Worm (Caenorhabditis elegans) whole organism, L3 larva: ENCODE measurements around the gene ztf-27.

Experiments
- R02D3.7 ChIP-seq: fragments of 150-350 bp; optimal IDR thresholded peaks from 2 replicates; lab custom pipeline; 2014; ENCODE audit warnings: missing biosample characterization, missing genetic modification characterization
- ZK546.5 ChIP-seq: sonication (generic microtip); optimal IDR thresholded peaks from 2 replicates; lab custom pipeline; 2017; ENCODE audit warnings: missing biosample characterization, missing genetic modification characterization
- aly-2 ChIP-seq: fragments of 150-350 bp; optimal IDR thresholded peaks from 2 replicates; lab custom pipeline; 2014; ENCODE audit warnings: missing biosample characterization, missing genetic modification characterization
- ama-1 ChIP-seq: fragments of 150-350 bp; optimal IDR thresholded peaks from 2 replicates; lab custom pipeline; 2018
- ceh-16 ChIP-seq: sonication (generic microtip); optimal IDR thresholded peaks from 2 replicates; lab custom pipeline; 2017; ENCODE audit warnings: missing biosample characterization, missing genetic modification characterization
- ceh-28 ChIP-seq: fragments of 150-350 bp; optimal IDR thresholded peaks from 2 replicates; lab custom pipeline; 2014; ENCODE audit warnings: missing biosample characterization, missing genetic modification reagents, missing genetic modification characterization
- ceh-82 ChIP-seq: fragments of 150-350 bp; optimal IDR thresholded peaks from 2 replicates; lab custom pipeline; 2014; ENCODE audit warnings: missing biosample characterization, missing genetic modification characterization
- ceh-9 ChIP-seq: sonication (generic microtip); optimal IDR thresholded peaks from 2 replicates; lab custom pipeline; 2018; ENCODE audit warnings: missing biosample characterization, missing genetic modification characterization
- daf-12 ChIP-seq: fragments of 150-350 bp; optimal IDR thresholded peaks from 2 replicates; lab custom pipeline; 2014; ENCODE audit warnings: missing biosample characterization, missing genetic modification reagents, missing genetic modification characterization
- egl-27 ChIP-seq: sonication (generic microtip); optimal IDR thresholded peaks from 4 replicates; lab custom pipeline; 2017; ENCODE audit warnings: missing biosample characterization, missing genetic modification reagents, missing genetic modification characterization
- egl-5 ChIP-seq: fragments of 150-350 bp; optimal IDR thresholded peaks from 2 replicates; lab custom pipeline; 2017; ENCODE audit warnings: missing biosample characterization, missing genetic modification reagents, missing genetic modification characterization, inconsistent platforms
- elt-1 ChIP-seq: fragments of 150-350 bp; optimal IDR thresholded peaks from 2 replicates; lab custom pipeline; 2014; ENCODE audit warnings: missing biosample characterization, missing genetic modification characterization
- elt-2 ChIP-seq: sonication (generic microtip); optimal IDR thresholded peaks from 2 replicates; lab custom pipeline; 2016; ENCODE audit warnings: missing genetic modification reagents, mild to moderate bottlenecking, missing genetic modification characterization, missing compliant biosample characterization
- elt-3 ChIP-seq, 3 experiments: fragments of 150-350 bp in 1 of 3; sonication (generic microtip) in 2 of 3; optimal IDR thresholded peaks; 2 replicates in 2 of 3; 4 replicates in 1 of 3; lab custom pipeline; 2014 to 2017; ENCODE audit warnings: missing biosample characterization in 3 of 3, missing genetic modification characterization in 3 of 3
- eor-1 ChIP-seq, 2 experiments: fragments of 150-350 bp; optimal IDR thresholded peaks; 2 replicates each; lab custom pipeline; 2014 to 2018; ENCODE audit warnings: missing biosample characterization in 2 of 2, missing genetic modification characterization in 2 of 2
- fkh-10 ChIP-seq: sonication (generic microtip); optimal IDR thresholded peaks from 2 replicates; lab custom pipeline; 2017; ENCODE audit warnings: missing biosample characterization, missing genetic modification reagents, missing genetic modification characterization
- fkh-2 ChIP-seq: fragments of 150-350 bp; optimal IDR thresholded peaks from 2 replicates; lab custom pipeline; 2014; ENCODE audit warnings: missing biosample characterization, missing genetic modification reagents, missing genetic modification characterization
- fos-1 ChIP-seq: fragments of 150-350 bp; optimal IDR thresholded peaks from 2 replicates; lab custom pipeline; 2014; ENCODE audit warnings: missing biosample characterization, missing genetic modification characterization
- hmg-11 ChIP-seq: sonication (generic microtip); optimal IDR thresholded peaks from 2 replicates; lab custom pipeline; 2016; ENCODE audit warnings: missing genetic modification characterization, missing compliant biosample characterization
- jun-1 ChIP-seq: fragments of 150-350 bp; optimal IDR thresholded peaks from 2 replicates; lab custom pipeline; 2014; ENCODE audit warnings: missing biosample characterization, missing genetic modification reagents, missing genetic modification characterization
- lin-15B ChIP-seq: fragments of 150-350 bp; optimal IDR thresholded peaks from 2 replicates; lab custom pipeline; 2014; ENCODE audit warnings: missing biosample characterization, missing genetic modification characterization
- lin-39 ChIP-seq: fragments of 150-350 bp; optimal IDR thresholded peaks from 2 replicates; lab custom pipeline; 2018; ENCODE audit warnings: missing biosample characterization, missing genetic modification reagents, missing genetic modification characterization
- lsy-12 ChIP-seq: sonication (generic microtip); optimal IDR thresholded peaks from 2 replicates; lab custom pipeline; 2016; ENCODE audit warnings: mild to moderate bottlenecking, missing genetic modification characterization, missing compliant biosample characterization
- mdl-1 ChIP-seq: fragments of 150-350 bp; optimal IDR thresholded peaks from 2 replicates; lab custom pipeline; 2014; ENCODE audit warnings: missing biosample characterization, missing genetic modification characterization
- mml-1 ChIP-seq: fragments of 150-350 bp; sonication (generic microtip); optimal IDR thresholded peaks from 3 replicates; lab custom pipeline; 2014; ENCODE audit warnings: missing biosample characterization, missing genetic modification characterization
- nfya-1 ChIP-seq: sonication (generic microtip); optimal IDR thresholded peaks from 2 replicates; lab custom pipeline; 2017; ENCODE audit warnings: missing genetic modification characterization, mild to moderate bottlenecking, missing compliant biosample characterization, antibody characterized with exemption, moderate library complexity; ENCODE audit not compliant: insufficient read depth
- nhr-12 ChIP-seq: fragments of 150-350 bp; optimal IDR thresholded peaks from 2 replicates; lab custom pipeline; 2014; ENCODE audit warnings: missing biosample characterization, missing genetic modification characterization
- nhr-23 ChIP-seq: fragments of 150-350 bp; optimal IDR thresholded peaks from 2 replicates; lab custom pipeline; 2014; ENCODE audit warnings: missing biosample characterization, missing genetic modification reagents, missing genetic modification characterization
- nhr-237 ChIP-seq: fragments of 150-350 bp; optimal IDR thresholded peaks from 2 replicates; lab custom pipeline; 2014; ENCODE audit warnings: missing biosample characterization, missing genetic modification characterization
- nhr-25 ChIP-seq: sonication (generic microtip); optimal IDR thresholded peaks from 2 replicates; lab custom pipeline; 2017; ENCODE audit warnings: missing biosample characterization, missing genetic modification characterization
- nhr-43 ChIP-seq: sonication (generic microtip); optimal IDR thresholded peaks from 2 replicates; lab custom pipeline; 2016; ENCODE audit warnings: mild to moderate bottlenecking, missing genetic modification characterization, missing compliant biosample characterization; ENCODE audit not compliant: poor library complexity, severe bottlenecking
- nhr-76 ChIP-seq: fragments of 150-350 bp; sonication (generic microtip); optimal IDR thresholded peaks from 5 replicates; lab custom pipeline; 2014; ENCODE audit warnings: missing biosample characterization, missing genetic modification characterization
- pha-4 ChIP-seq: fragments of 150-350 bp; optimal IDR thresholded peaks from 2 replicates; lab custom pipeline; 2014; ENCODE audit warnings: missing biosample characterization, missing genetic modification reagents, missing genetic modification characterization
- sea-2 ChIP-seq: fragments of 150-350 bp; sonication (generic microtip); optimal IDR thresholded peaks from 4 replicates; lab custom pipeline; 2014; ENCODE audit warnings: missing biosample characterization, missing genetic modification reagents, missing genetic modification characterization
- skn-1 ChIP-seq: fragments of 150-350 bp; optimal IDR thresholded peaks from 2 replicates; lab custom pipeline; 2014; ENCODE audit warnings: missing biosample characterization, missing genetic modification characterization
- snpc-4 ChIP-seq: fragments of 150-350 bp; optimal IDR thresholded peaks from 2 replicates; lab custom pipeline; 2014; ENCODE audit warnings: missing biosample characterization, missing genetic modification characterization
- tbx-2 ChIP-seq: sonication (generic microtip); optimal IDR thresholded peaks from 2 replicates; lab custom pipeline; 2016; ENCODE audit warnings: mild to moderate bottlenecking, missing genetic modification characterization, missing compliant biosample characterization
- unc-39 ChIP-seq: sonication (generic microtip); optimal IDR thresholded peaks from 4 replicates; lab custom pipeline; 2017; ENCODE audit warnings: missing biosample characterization, missing genetic modification characterization
- unc-62 ChIP-seq: fragments of 150-350 bp; sonication (generic microtip); optimal IDR thresholded peaks from 4 replicates; lab custom pipeline; 2014; ENCODE audit warnings: missing biosample characterization, missing genetic modification reagents, missing genetic modification characterization
- zag-1 ChIP-seq: fragments of 150-350 bp; optimal IDR thresholded peaks from 2 replicates; lab custom pipeline; 2014; ENCODE audit warnings: missing biosample characterization, missing genetic modification characterization
- ztf-4 ChIP-seq: fragments of 150-350 bp; optimal IDR thresholded peaks from 2 replicates; lab custom pipeline; 2014; ENCODE audit warnings: missing biosample characterization, missing genetic modification characterization

Gene ztf-27

ce11 chrII:10345012-10345411 lies 40.1 kb upstream of the ztf-27 start, which contains the start of gene pro-2:
Gene pro-2 (minus strand): TSS chrII:10345112.
- TF ChIP-seq fkh-2 (no peak), lin-15B (tag; lab: Kevin White, UChicago) (no peak), mml-1 (no peak), lin-39 (tag; lab: Kevin White, UChicago) (no peak), eor-1 (tag; optimal IDR thresholded peaks at IDR 0.05; lab: Kevin White, UChicago) (no peak), pha-4 (tag; lab: Kevin White, UChicago) (no peak), lsy-12 (tag; lab: Kevin White, UChicago) (no peak), ZK546.5 (tag; lab: Kevin White, UChicago) (no peak), nhr-12 (tag; lab: Kevin White, UChicago) (no peak), hmg-11 (tag; lab: Kevin White, UChicago) (no peak), sea-2 (GFP tag; lab: Kevin White, UChicago) (no peak), fkh-10 (no peak), R02D3.7 (tag; lab: Kevin White, UChicago) (no peak), unc-62 (GFP tag; lab: Kevin White, UChicago) (no peak), unc-39 (tag; lab: Kevin White, UChicago) (no peak)
- TF ChIP-seq, all 47 proteins: peak for 0

DNA sequence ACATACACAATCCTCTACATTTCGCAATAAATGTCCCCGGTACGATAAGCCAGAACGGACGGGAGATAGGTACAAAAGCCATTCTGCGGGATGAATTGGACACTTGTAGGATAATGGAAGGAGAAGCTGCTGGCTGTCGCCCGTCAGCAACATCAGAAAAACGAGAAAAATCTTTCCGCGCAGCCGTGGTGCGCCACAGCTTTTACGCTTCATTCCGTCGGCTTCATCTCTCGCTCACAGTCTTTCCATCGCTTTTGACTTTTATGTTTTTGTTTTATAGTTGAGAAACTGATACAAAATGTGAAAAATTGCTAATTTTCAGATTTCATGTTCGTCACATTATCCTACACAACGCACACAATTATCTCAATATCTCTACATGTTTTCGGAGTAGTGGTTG lies 39.1 kb upstream of the ztf-27 start, which contains the start of gene C07E3.10:
C07E3.10 (plus strand) TSS at position 301 of the 400 bp plus-strand sequence.
- no peak for TF ChIP-seq lin-39 (tag; lab: Kevin White, UChicago)
- no peak for TF ChIP-seq ceh-28 (tag; lab: Kevin White, UChicago)
- TF ChIP-seq elt-1 (tag; lab: Kevin White, UChicago), result no peak
- no peak for TF ChIP-seq ceh-82 (tag; lab: Kevin White, UChicago)
- no peak for TF ChIP-seq daf-12 (tag; lab: Kevin White, UChicago)
- no peak for TF ChIP-seq mdl-1 (tag; lab: Kevin White, UChicago)
- no peak for TF ChIP-seq nfya-1 (tag; lab: Kevin White, UChicago)
- no peak for TF ChIP-seq nhr-25 (tag; lab: Kevin White, UChicago)
- TF ChIP-seq nhr-12 (tag; lab: Kevin White, UChicago), result no peak
- no peak for TF ChIP-seq eor-1 (tag; optimal IDR thresholded peaks at IDR 0.05; lab: Kevin White, UChicago)
- TF ChIP-seq aly-2 (tag; lab: Kevin White, UChicago), result no peak
- no peak for TF ChIP-seq hmg-11 (tag; lab: Kevin White, UChicago)

DNA sequence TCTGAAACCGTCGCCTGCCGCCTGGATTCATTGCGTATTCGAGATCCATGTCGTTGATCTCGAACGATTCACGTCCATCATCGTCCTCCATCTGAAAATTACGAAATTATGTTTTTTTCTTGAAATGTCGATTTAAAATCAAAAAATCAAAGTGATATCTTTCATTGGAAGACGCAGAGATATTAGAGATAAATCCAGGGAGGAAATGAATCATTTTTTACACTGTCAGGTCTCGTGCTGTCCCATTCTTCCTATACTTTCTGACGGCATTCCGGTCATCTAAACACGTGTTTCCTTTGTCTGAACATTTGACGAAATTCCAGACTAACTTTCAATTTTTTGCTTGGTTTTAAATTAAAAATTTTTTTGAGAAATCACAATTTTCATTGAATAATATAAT lies 35.2 kb upstream of the ztf-27 start, which contains the start of gene stip-1:
stip-1 (minus strand) TSS at position 98 of the 400 bp plus-strand sequence.
- no peak for TF ChIP-seq jun-1 (tag; lab: Kevin White, UChicago)
- TF ChIP-seq elt-3 (tag; optimal IDR thresholded peaks at IDR 0.05; lab: Kevin White, UChicago), result no peak
- no peak for TF ChIP-seq skn-1 (tag; lab: Kevin White, UChicago)
- TF ChIP-seq nhr-25 (tag; lab: Kevin White, UChicago), result no peak
- no peak for TF ChIP-seq unc-62 (GFP tag; lab: Kevin White, UChicago)
- TF ChIP-seq mdl-1 (tag; lab: Kevin White, UChicago), result no peak
- no peak for TF ChIP-seq ceh-16 (tag; lab: Kevin White, UChicago)
- TF ChIP-seq ceh-9 (tag; lab: Kevin White, UChicago), result no peak
- TF ChIP-seq egl-5, result no peak
- TF ChIP-seq lin-15B (tag; lab: Kevin White, UChicago), result no peak
- TF ChIP-seq eor-1 (tag; optimal IDR thresholded peaks at IDR 0.05; lab: Kevin White, UChicago), result no peak
- TF ChIP-seq zag-1, result no peak
- no peak for TF ChIP-seq fkh-10
- TF ChIP-seq lin-39 (tag; lab: Kevin White, UChicago), result no peak
- no peak for TF ChIP-seq ama-1
- TF ChIP-seq tbx-2 (tag; lab: Kevin White, UChicago), result no peak

- TF ChIP-seq fos-1 (tag; lab: Kevin White, UChicago), result no peak
- TF ChIP-seq fkh-2, result no peak
- no peak for TF ChIP-seq jun-1 (tag; lab: Kevin White, UChicago)
- TF ChIP-seq ceh-28 (tag; lab: Kevin White, UChicago), result no peak
- no peak for TF ChIP-seq fkh-10
- TF ChIP-seq pha-4 (tag; lab: Kevin White, UChicago), result peak; percentile 39
- no peak for TF ChIP-seq nhr-237 (tag; lab: Kevin White, UChicago)
- TF ChIP-seq mdl-1 (tag; lab: Kevin White, UChicago), result no peak
- no peak for TF ChIP-seq mml-1
- no peak for TF ChIP-seq nhr-25 (tag; lab: Kevin White, UChicago)
- no peak for TF ChIP-seq snpc-4 (tag; lab: Kevin White, UChicago)
- peak; percentile 72 for TF ChIP-seq lin-15B (tag; lab: Kevin White, UChicago)
- no peak for TF ChIP-seq ZK546.5 (tag; lab: Kevin White, UChicago)
- TF ChIP-seq zag-1, result no peak
- no peak for TF ChIP-seq hmg-11 (tag; lab: Kevin White, UChicago)
- no peak for TF ChIP-seq ceh-9 (tag; lab: Kevin White, UChicago)
- TF ChIP-seq ztf-4 (tag; lab: Kevin White, UChicago), result no peak
- TF ChIP-seq egl-27 (tag; lab: Kevin White, UChicago), result no peak
- peak; percentile 23 for TF ChIP-seq nhr-23 (tag; lab: Kevin White, UChicago)
- no peak for TF ChIP-seq nhr-43 (tag; lab: Kevin White, UChicago)
- no peak for TF ChIP-seq lsy-12 (tag; lab: Kevin White, UChicago)
- no peak for TF ChIP-seq elt-1 (tag; lab: Kevin White, UChicago)
- peak; percentile 1 for TF ChIP-seq R02D3.7 (tag; lab: Kevin White, UChicago)
- no peak for TF ChIP-seq eor-1 (tag; optimal IDR thresholded peaks at IDR 0.05; lab: Kevin White, UChicago)
- no peak for TF ChIP-seq ceh-82 (tag; lab: Kevin White, UChicago)
- TF ChIP-seq elt-3 (tag; optimal IDR thresholded peaks at IDR 0.05; lab: Kevin White, UChicago), result no peak
- TF ChIP-seq elt-2, result no peak
- TF ChIP-seq ama-1, result no peak
- TF ChIP-seq nhr-76 (tag; lab: Kevin White, UChicago), result no peak
These were observed 34.6 kb upstream of the ztf-27 start, which contains the start of gene C07E3.9 for ce11 chrII:10350487-10350886. Gene C07E3.9 (plus strand): TSS chrII:10350756.
